Worm (Caenorhabditis elegans) whole organism, L1 larva: ENCODE results near the gene clec-129.

Experiments used
- C04F5.9 ChIP-seq: sonication (generic microtip); optimal IDR thresholded peaks from 2 replicates; lab custom pipeline; 2016; ENCODE audit warnings: missing genetic modification characterization, missing compliant biosample characterization
- C16A3.4 ChIP-seq: fragments of 150-350 bp; optimal IDR thresholded peaks from 2 replicates; lab custom pipeline; 2014; ENCODE audit warnings: missing biosample characterization, missing genetic modification characterization
- C34B4.2 ChIP-seq: sonication (generic microtip); optimal IDR thresholded peaks from 2 replicates; lab custom pipeline; 2017; ENCODE audit warnings: mild to moderate bottlenecking, missing genetic modification characterization, missing compliant biosample characterization
- blmp-1 ChIP-seq: fragments of 150-350 bp; optimal IDR thresholded peaks from 2 replicates; lab custom pipeline; 2014; ENCODE audit warnings: missing biosample characterization, missing genetic modification characterization
- ceh-63 ChIP-seq: fragments of 200-800 bp; sonication (Bioruptor generic); optimal IDR thresholded peaks from 2 replicates; lab custom pipeline; 2018; ENCODE audit warnings: mild to moderate bottlenecking, missing genetic modification characterization, missing compliant biosample characterization
- dpl-1 ChIP-seq, 3 experiments: fragments of 150-350 bp in 2 of 3; sonication (generic microtip) in 1 of 3; optimal IDR thresholded peaks; 2 replicates each; lab custom pipeline; 2014 to 2017; ENCODE audit warnings: missing biosample characterization in 3 of 3, missing genetic modification characterization in 3 of 3, missing genetic modification reagents in 3 of 3
- dsc-1 ChIP-seq: sonication (generic microtip); optimal IDR thresholded peaks from 2 replicates; lab custom pipeline; 2016; ENCODE audit warnings: mild to moderate bottlenecking, missing genetic modification characterization, missing compliant biosample characterization
- efl-1 ChIP-seq, 4 experiments: fragments of 150-350 bp; optimal IDR thresholded peaks in 3 of 4; peaks in 1 of 4; 1 replicate in 1 of 4; 2 replicates in 3 of 4; lab custom pipeline; 2014; ENCODE audit warnings: missing biosample characterization in 2 of 4, missing genetic modification characterization in 2 of 4, missing genetic modification reagents in 2 of 4
- egl-27 ChIP-seq, 2 experiments: fragments of 150-350 bp in 1 of 2; sonication (generic microtip); optimal IDR thresholded peaks; 3 replicates each; lab custom pipeline; 2017 to 2018; ENCODE audit warnings: missing biosample characterization in 2 of 2, missing genetic modification characterization in 2 of 2, missing genetic modification reagents in 2 of 2
- elt-2 ChIP-seq: sonication (generic microtip); optimal IDR thresholded peaks from 2 replicates; lab custom pipeline; 2016; ENCODE audit warnings: missing genetic modification characterization, mild to moderate bottlenecking, inconsistent platforms, missing compliant biosample characterization, missing genetic modification reagents
- elt-3 ChIP-seq, 6 experiments: fragments of 150-350 bp in 1 of 6; sonication (generic microtip); optimal IDR thresholded peaks; 2 replicates each; lab custom pipeline; 2017 to 2018; ENCODE audit warnings: missing biosample characterization in 6 of 6, missing genetic modification characterization in 6 of 6, inconsistent platforms in 1 of 6
- fkh-10 ChIP-seq: sonication (generic microtip); optimal IDR thresholded peaks from 2 replicates; lab custom pipeline; 2017; ENCODE audit warnings: missing biosample characterization, missing genetic modification reagents, missing genetic modification characterization
- grh-1 ChIP-seq: fragments of 200-800 bp; sonication (Bioruptor generic); IDR thresholded peaks from 2 replicates; pipeline ENCODE4 v1.3.6; 2022; ENCODE audit warnings: missing genetic modification reagents, missing genetic modification characterization, missing compliant biosample characterization
- jun-1 ChIP-seq: fragments of 150-350 bp; optimal IDR thresholded peaks from 2 replicates; lab custom pipeline; 2014; ENCODE audit warnings: missing biosample characterization, missing genetic modification reagents, missing genetic modification characterization
- lin-13 ChIP-seq: fragments of 150-350 bp; optimal IDR thresholded peaks from 2 replicates; lab custom pipeline; 2014; ENCODE audit warnings: missing biosample characterization, missing genetic modification reagents, missing genetic modification characterization
- lin-14 ChIP-seq: fragments of 200-800 bp; sonication (Bioruptor generic); optimal IDR thresholded peaks from 2 replicates; lab custom pipeline; 2018; ENCODE audit warnings: mild to moderate bottlenecking, missing genetic modification characterization, moderate library complexity, missing compliant biosample characterization
- lin-35 ChIP-seq, 2 experiments: fragments of 150-350 bp; optimal IDR thresholded peaks; 2 replicates each; lab custom pipeline; 2014; ENCODE audit warnings: missing biosample characterization in 2 of 2, missing genetic modification characterization in 2 of 2, missing genetic modification reagents in 2 of 2
- lin-39 ChIP-seq: fragments of 150-350 bp; optimal IDR thresholded peaks from 2 replicates; lab custom pipeline; 2014; ENCODE audit warnings: missing biosample characterization, missing genetic modification reagents, missing genetic modification characterization
- lsy-2 ChIP-seq, 2 experiments: fragments of 150-350 bp; optimal IDR thresholded peaks; 2 replicates each; lab custom pipeline; 2014; ENCODE audit warnings: missing biosample characterization in 2 of 2, missing genetic modification characterization in 2 of 2
- mep-1 ChIP-seq: fragments of 150-350 bp; optimal IDR thresholded peaks from 2 replicates; lab custom pipeline; 2014; ENCODE audit warnings: missing biosample characterization, missing genetic modification characterization
- nhr-11 ChIP-seq: fragments of 150-350 bp; optimal IDR thresholded peaks from 2 replicates; lab custom pipeline; 2014; ENCODE audit warnings: missing biosample characterization, missing genetic modification characterization
- nhr-20 ChIP-seq: sonication (generic microtip); optimal IDR thresholded peaks from 2 replicates; lab custom pipeline; 2016; ENCODE audit warnings: mild to moderate bottlenecking, missing genetic modification characterization, missing compliant biosample characterization
- nhr-71 ChIP-seq: sonication (generic microtip); optimal IDR thresholded peaks from 2 replicates; lab custom pipeline; 2016; ENCODE audit warnings: mild to moderate bottlenecking, missing genetic modification characterization, moderate library complexity, missing compliant biosample characterization
- nhr-77 ChIP-seq: fragments of 150-350 bp; optimal IDR thresholded peaks from 2 replicates; lab custom pipeline; 2014; ENCODE audit warnings: missing biosample characterization, missing genetic modification characterization
- nhr-84 ChIP-seq: sonication (generic microtip); optimal IDR thresholded peaks from 2 replicates; lab custom pipeline; 2017; ENCODE audit warnings: missing biosample characterization, missing genetic modification characterization
- nhr-85 ChIP-seq: sonication (generic microtip); peaks from one replicate; lab custom pipeline; 2016; ENCODE audit warnings: missing genetic modification characterization, inconsistent platforms, missing compliant biosample characterization
- nhr-90 ChIP-seq: sonication (generic microtip); optimal IDR thresholded peaks from 2 replicates; lab custom pipeline; 2016; ENCODE audit warnings: mild to moderate bottlenecking, missing genetic modification characterization, missing compliant biosample characterization; ENCODE audit not compliant: poor library complexity
- pax-3 ChIP-seq: fragments of 200-800 bp; sonication (Bioruptor generic); optimal IDR thresholded peaks from 2 replicates; lab custom pipeline; 2018; ENCODE audit warnings: mild to moderate bottlenecking, missing genetic modification characterization, moderate library complexity, missing compliant biosample characterization
- rnt-1 ChIP-seq: sonication (generic microtip); optimal IDR thresholded peaks from 2 replicates; lab custom pipeline; 2016; ENCODE audit warnings: mild to moderate bottlenecking, missing genetic modification characterization, moderate library complexity, missing compliant biosample characterization
- skn-1 ChIP-seq: fragments of 150-350 bp; optimal IDR thresholded peaks from 2 replicates; lab custom pipeline; 2014; ENCODE audit warnings: missing biosample characterization, missing genetic modification characterization
- snpc-4 ChIP-seq: fragments of 150-350 bp; optimal IDR thresholded peaks from 2 replicates; lab custom pipeline; 2014; ENCODE audit warnings: missing biosample characterization, missing genetic modification characterization
- snu-23 ChIP-seq: sonication (generic microtip); optimal IDR thresholded peaks from 2 replicates; lab custom pipeline; 2016; ENCODE audit warnings: missing genetic modification characterization, missing compliant biosample characterization
- sox-4 ChIP-seq: sonication (generic microtip); optimal IDR thresholded peaks from 2 replicates; lab custom pipeline; 2016; ENCODE audit warnings: missing genetic modification characterization, missing compliant biosample characterization
- sup-37 ChIP-seq: fragments of 200-800 bp; sonication (Bioruptor generic); optimal IDR thresholded peaks from 2 replicates; lab custom pipeline; 2018; ENCODE audit warnings: mild to moderate bottlenecking, missing genetic modification characterization, missing compliant biosample characterization
- swsn-7 ChIP-seq: sonication (generic microtip); optimal IDR thresholded peaks from 2 replicates; lab custom pipeline; 2016; ENCODE audit warnings: missing genetic modification characterization, missing compliant biosample characterization
- tbx-2 ChIP-seq: sonication (generic microtip); optimal IDR thresholded peaks from 2 replicates; lab custom pipeline; 2016; ENCODE audit warnings: missing genetic modification characterization, missing compliant biosample characterization
- unc-30 ChIP-seq: sonication (generic microtip); optimal IDR thresholded peaks from 2 replicates; lab custom pipeline; 2017; ENCODE audit warnings: missing biosample characterization, missing genetic modification characterization
- unc-62 ChIP-seq: fragments of 150-350 bp; optimal IDR thresholded peaks from 2 replicates; lab custom pipeline; 2014; ENCODE audit warnings: missing biosample characterization, missing genetic modification reagents, missing genetic modification characterization
- vab-15 ChIP-seq: sonication (generic microtip); optimal IDR thresholded peaks from 2 replicates; lab custom pipeline; 2017; ENCODE audit warnings: missing genotype, mild to moderate bottlenecking, missing genetic modification characterization, missing compliant biosample characterization
- zag-1 ChIP-seq: fragments of 150-350 bp; optimal IDR thresholded peaks from 2 replicates; lab custom pipeline; 2014; ENCODE audit warnings: missing biosample characterization, missing genetic modification characterization
- ztf-4 ChIP-seq: fragments of 150-350 bp; optimal IDR thresholded peaks from 2 replicates; lab custom pipeline; 2014; ENCODE audit warnings: missing biosample characterization, missing genetic modification characterization

The clec-129 gene

DNA sequence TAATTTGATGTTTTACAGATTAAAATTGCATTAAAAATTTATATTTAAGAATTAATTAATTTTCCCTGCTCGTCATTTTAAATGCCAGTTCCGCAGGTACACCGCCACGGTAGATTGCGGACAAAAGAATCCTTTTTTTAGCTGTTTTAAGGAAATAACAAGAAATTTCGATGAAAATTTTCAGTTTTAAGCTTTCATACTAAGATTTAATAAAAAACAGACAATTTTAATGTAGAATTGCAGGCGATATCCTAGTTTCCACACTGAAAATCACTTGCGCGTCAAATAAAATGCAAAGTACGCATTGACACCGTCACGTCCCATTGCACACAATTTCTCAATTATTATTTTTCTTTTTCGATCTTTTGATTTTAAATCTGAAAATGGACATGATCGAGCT lies 17.8 kb upstream of the clec-129 start, which contains the start of gene dnc-3 (continued):
- TF ChIP-seq snu-23 (GFP tag; lab: Kevin White, UChicago) (peak; percentile 86), tbx-2 (tag; lab: Kevin White, UChicago) (peak; percentile 82), sox-4 (tag; lab: Kevin White, UChicago) (peak; percentile 67), nhr-84 (tag; lab: Kevin White, UChicago) (no peak), elt-2 (tag; lab: Kevin White, UChicago) (peak; percentile 62), mep-1 (peak; percentile 53), C16A3.4 (tag; lab: Kevin White, UChicago) (peak; percentile 24), jun-1 (tag; lab: Kevin White, UChicago) (peak; percentile 30), dpl-1 (GFP tag; optimal IDR thresholded peaks at IDR 0.05; lab: Kevin White, UChicago) (peak; percentile 52 to 56 (median 56)), nhr-77 (tag; lab: Kevin White, UChicago) (peak; percentile 24), dsc-1 (tag; lab: Kevin White, UChicago) (peak; percentile 91), nhr-11 (no peak), ztf-4 (tag; lab: Kevin White, UChicago) (no peak), lin-39 (tag; lab: Kevin White, UChicago) (peak; percentile 43), nhr-85 (peak; percentile 87), blmp-1 (peak; percentile 20), nhr-90 (peak; percentile 73), swsn-7 (tag; lab: Kevin White, UChicago) (peak; percentile 81)

DNA sequence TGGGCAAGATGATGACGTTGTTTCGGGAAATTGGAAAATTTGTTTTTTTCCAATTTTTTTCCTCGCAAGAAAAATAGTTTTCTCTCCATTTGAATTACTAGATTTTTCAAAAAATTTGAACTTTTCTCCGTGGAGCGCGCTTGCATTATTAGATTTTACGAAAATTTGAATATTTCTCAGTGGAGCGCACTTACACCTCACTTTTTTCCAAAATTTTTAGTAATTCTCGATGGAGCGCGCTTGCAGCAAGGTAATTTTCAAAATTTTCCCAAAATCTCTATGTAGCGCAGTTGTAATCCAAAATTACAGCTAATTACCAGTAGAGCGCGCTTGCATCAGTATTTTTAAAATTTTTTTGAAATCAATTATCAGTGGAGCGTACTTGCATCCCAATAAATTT lies 16.6 kb upstream of the clec-129 start:
- TF ChIP-seq nhr-11 (no peak), sox-4 (tag; lab: Kevin White, UChicago) (no peak), egl-27 (tag; optimal IDR thresholded peaks at IDR 0.05; lab: Kevin White, UChicago) (no peak), C16A3.4 (tag; lab: Kevin White, UChicago) (no peak), fkh-10 (GFP tag; lab: Kevin White, UChicago) (no peak), pax-3 (tag; lab: Kevin White, UChicago) (no peak), nhr-77 (tag; lab: Kevin White, UChicago) (no peak), efl-1 (optimal IDR thresholded peaks at IDR 0.05; lab: Kevin White, UChicago) (no peak), efl-1 (GFP tag; optimal IDR thresholded peaks at IDR 0.05 in 1 of 2; lab: Kevin White, UChicago) (peak in 1 of 2 experiments; percentile 64), sup-37 (GFP tag; lab: Kevin White, UChicago) (no peak)

DNA sequence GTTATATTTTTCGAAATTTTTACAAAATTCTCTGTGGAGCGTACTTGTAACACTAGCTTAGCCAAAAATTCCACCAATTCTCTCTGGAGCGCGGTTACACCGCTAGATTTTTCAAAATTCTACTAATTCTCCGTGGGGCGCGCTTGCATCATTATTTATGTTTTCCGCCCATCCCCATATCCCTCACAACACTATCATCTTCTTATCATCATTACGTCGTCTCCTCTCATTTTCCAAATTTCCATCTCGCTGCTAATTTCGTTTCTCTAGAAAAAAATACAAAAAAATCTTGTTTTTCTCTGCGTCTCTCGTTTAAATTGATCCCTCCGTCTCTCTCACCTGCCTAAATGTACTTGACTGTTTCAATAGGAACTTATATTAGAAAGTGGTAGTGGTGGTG lies 16.0 kb upstream of the clec-129 start:
- no peak for TF ChIP-seq skn-1 (tag; lab: Kevin White, UChicago)
- TF ChIP-seq efl-1 (optimal IDR thresholded peaks at IDR 0.05; lab: Kevin White, UChicago): no peak
- TF ChIP-seq efl-1 (GFP tag; optimal IDR thresholded peaks at IDR 0.05 in 1 of 2; lab: Kevin White, UChicago): peak in 1 of 2 experiments; percentile 19
- peak; percentile 18 for TF ChIP-seq vab-15 (tag; lab: Kevin White, UChicago)
- no peak for TF ChIP-seq C34B4.2 (tag; lab: Kevin White, UChicago)
- peak in 1 of 2 experiments; percentile 36 for TF ChIP-seq lin-35 (GFP tag; optimal IDR thresholded peaks at IDR 0.05; lab: Kevin White, UChicago)
- peak; percentile 27 for TF ChIP-seq nhr-90
- TF ChIP-seq lin-14 (GFP tag; lab: Kevin White, UChicago): peak; percentile 20
- TF ChIP-seq snu-23 (GFP tag; lab: Kevin White, UChicago): peak; percentile 29
- TF ChIP-seq nhr-20 (tag; lab: Kevin White, UChicago): peak; percentile 55
- TF ChIP-seq lin-13 (GFP tag; lab: Kevin White, UChicago): peak; percentile 0
- peak in 1 of 3 experiments; percentile 12 for TF ChIP-seq dpl-1 (GFP tag; optimal IDR thresholded peaks at IDR 0.05; lab: Kevin White, UChicago)
- peak; percentile 85 for TF ChIP-seq nhr-85
- no peak for TF ChIP-seq C04F5.9 (tag; lab: Kevin White, UChicago)
- TF ChIP-seq lsy-2 (tag; optimal IDR thresholded peaks at IDR 0.05; lab: Kevin White, UChicago): no peak
- no peak for TF ChIP-seq ceh-63
- TF ChIP-seq tbx-2 (tag; lab: Kevin White, UChicago): peak; percentile 4
- peak; percentile 67 for TF ChIP-seq blmp-1
- TF ChIP-seq elt-3 (tag; optimal IDR thresholded peaks at IDR 0.05; lab: Kevin White, UChicago): peak in 2 of 6 experiments; percentile 30 to 54
- no peak for TF ChIP-seq dsc-1 (tag; lab: Kevin White, UChicago)

ce11 chrII:3556584-3556983 lies 14.7 kb upstream of the clec-129 start:
- TF ChIP-seq unc-30 (tag; lab: Kevin White, UChicago) (no peak), nhr-71 (no peak), C34B4.2 (tag; lab: Kevin White, UChicago) (no peak), grh-1 (no peak), lin-14 (GFP tag; lab: Kevin White, UChicago) (peak; percentile 13), rnt-1 (tag; lab: Kevin White, UChicago) (no peak), ceh-63 (no peak), fkh-10 (GFP tag; lab: Kevin White, UChicago) (no peak), blmp-1 (peak; percentile 68), C16A3.4 (tag; lab: Kevin White, UChicago) (no peak), elt-3 (tag; optimal IDR thresholded peaks at IDR 0.05; lab: Kevin White, UChicago) (peak in 4 of 6 experiments; percentile 10 to 78 (median 48)), elt-2 (tag; lab: Kevin White, UChicago) (no peak), unc-62 (GFP tag; lab: Kevin White, UChicago) (no peak), zag-1 (no peak), snpc-4 (tag; lab: Kevin White, UChicago) (no peak)
- TF ChIP-seq, all 84 proteins: peak for 3
